Fruit fly (Drosophila melanogaster): ENCODE measurements around the gene Tpc1.

The Tpc1 gene

DNA sequence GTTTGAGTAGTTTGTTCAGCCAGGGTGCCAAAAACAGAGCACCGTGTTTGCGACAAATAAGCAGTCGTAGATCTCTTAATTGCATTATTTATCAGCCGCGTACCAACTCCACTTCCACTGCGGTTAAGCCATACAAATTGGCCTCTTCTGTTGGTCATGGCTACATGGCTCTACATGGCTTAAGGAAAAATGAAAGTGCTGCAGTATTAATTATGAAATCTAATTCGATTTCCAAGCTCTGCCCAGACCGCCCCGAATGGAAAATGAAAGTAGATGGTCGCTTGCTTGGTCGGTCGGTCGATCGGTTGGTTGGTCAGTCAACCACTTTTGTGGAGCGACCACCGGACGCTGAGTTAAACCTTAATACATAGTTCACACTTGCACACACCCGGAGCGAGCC is 45.1 kb downstream of the Tpc1 start:
- no peak for TF ChIP-seq CG15514 (GFP tag; optimal IDR thresholded peaks at IDR 0.05)
- TF ChIP-seq CG10431 (GFP tag; optimal IDR thresholded peaks at IDR 0.05): peak; percentile 98
- peak; percentile 32 for TF ChIP-seq Med (GFP tag)
- peak; percentile 91 for TF ChIP-seq Blimp-1 (GFP tag; optimal IDR thresholded peaks at IDR 0.05)
- peak; percentile 44 for TF ChIP-seq oc (tag; optimal IDR thresholded peaks at IDR 0.05)
- TF ChIP-seq Ets65A (GFP tag): peak; percentile 34
- TF ChIP-seq org-1 (GFP tag; optimal IDR thresholded peaks at IDR 0.05): no peak

- no peak for TF ChIP-seq CG7745 (tag; optimal IDR thresholded peaks at IDR 0.05)
- TF ChIP-seq slp2 (GFP tag; optimal IDR thresholded peaks at IDR 0.05): no peak
- no peak for TF ChIP-seq al (GFP tag; IDR thresholded peaks at IDR 0.05)
- TF ChIP-seq Ptx1 (GFP tag; IDR thresholded peaks at IDR 0.05): no peak
- peak; percentile 97 for TF ChIP-seq corto (GFP tag; optimal IDR thresholded peaks at IDR 0.05)
- no peak for TF ChIP-seq hth (optimal IDR thresholded peaks at IDR 0.05)
- no peak for TF ChIP-seq pho (GFP tag; optimal IDR thresholded peaks at IDR 0.05)
- no peak for TF ChIP-seq zfh2 (GFP tag; optimal IDR thresholded peaks at IDR 0.05)
- TF ChIP-seq CG5245 (GFP tag; optimal IDR thresholded peaks at IDR 0.05): no peak
- no peak for TF ChIP-seq CG6689 (GFP tag; IDR thresholded peaks at IDR 0.05)
- peak; percentile 96 for TF ChIP-seq lbe (GFP tag; optimal IDR thresholded peaks at IDR 0.05)
- TF ChIP-seq fd3F (GFP tag; optimal IDR thresholded peaks at IDR 0.05): no peak
- no peak for TF ChIP-seq prd (optimal IDR thresholded peaks at IDR 0.05)
- peak; percentile 60; the same call in 2 of the 3 replicates for TF ChIP-seq prd (GFP tag; IDR thresholded peaks at IDR 0.05)
- no peak for TF ChIP-seq Sox102F (GFP tag; optimal IDR thresholded peaks at IDR 0.05)
- TF ChIP-seq CG12219 (GFP tag; optimal IDR thresholded peaks at IDR 0.05): no peak
- TF ChIP-seq ab (GFP tag; optimal IDR thresholded peaks at IDR 0.05): no peak
- TF ChIP-seq run (tag; optimal IDR thresholded peaks at IDR 0.05): no peak
- TF ChIP-seq bsh (GFP tag; optimal IDR thresholded peaks at IDR 0.05): peak in 1 of 2 experiments; percentile 93
- no peak for TF ChIP-seq Taf1 (GFP tag; IDR thresholded peaks at IDR 0.05)
- no peak for TF ChIP-seq wek (GFP tag; optimal IDR thresholded peaks at IDR 0.05)
- no peak for TF ChIP-seq CTCF (GFP tag; optimal IDR thresholded peaks at IDR 0.05)
- peak; percentile 19 for TF ChIP-seq Ets65A (GFP tag)
- peak; percentile 16; the same call in 1 of the 3 replicates for TF ChIP-seq CG11093 (GFP tag; IDR thresholded peaks at IDR 0.05)
- TF ChIP-seq CG1832 (GFP tag; optimal IDR thresholded peaks at IDR 0.05): no peak
- TF ChIP-seq Med (GFP tag): peak; percentile 28
- no peak for TF ChIP-seq Optix (GFP tag; IDR thresholded peaks at IDR 0.05)
- TF ChIP-seq CG12942 (GFP tag; optimal IDR thresholded peaks at IDR 0.05): no peak
- peak; percentile 91 for TF ChIP-seq nom (GFP tag; optimal IDR thresholded peaks at IDR 0.05)
- TF ChIP-seq NFAT (GFP tag; IDR thresholded peaks at IDR 0.05): no peak
- no peak for TF ChIP-seq Sox100B (GFP tag; optimal IDR thresholded peaks at IDR 0.05)
- no peak for TF ChIP-seq Scr (GFP tag; IDR thresholded peaks at IDR 0.05; ENCODE audit: partially characterized antibody)
- TF ChIP-seq Drgx (GFP tag; IDR thresholded peaks at IDR 0.05): peak; percentile 96
- peak; percentile 25 for TF ChIP-seq CG1603 (tag; optimal IDR thresholded peaks at IDR 0.05)
- no peak for TF ChIP-seq CG14710 (tag; optimal IDR thresholded peaks at IDR 0.05)
- no peak for TF ChIP-seq vvl (GFP tag; IDR thresholded peaks at IDR 0.05)
- TF ChIP-seq sc (optimal IDR thresholded peaks at IDR 0.05): no peak
- TF ChIP-seq sc (GFP tag; optimal IDR thresholded peaks at IDR 0.05): no peak
- no peak for TF ChIP-seq CG2129 (GFP tag; IDR thresholded peaks at IDR 0.05; ENCODE audit: partially characterized antibody)
- TF ChIP-seq pfk (GFP tag; optimal IDR thresholded peaks at IDR 0.05): no peak
- no peak for TF ChIP-seq Opbp (GFP tag; IDR thresholded peaks at IDR 0.05; ENCODE audit: partially characterized antibody)
Observed at dm6 chr3R:10834893-10835292, 47.1 kb downstream of the Tpc1 start.
